Fruit fly (Drosophila melanogaster) S2 (cell line): ENCODE data around the gene CG7968.

Experiments used
- CG8478 ChIP-seq: fragments of >200 bp; optimal IDR thresholded peaks from 2 replicates; lab custom pipeline; 2018
- CTCF ChIP-seq, 2 experiments: fragments of >200 bp; optimal IDR thresholded peaks; 2 replicates each; lab custom pipeline; 2018

DNA sequence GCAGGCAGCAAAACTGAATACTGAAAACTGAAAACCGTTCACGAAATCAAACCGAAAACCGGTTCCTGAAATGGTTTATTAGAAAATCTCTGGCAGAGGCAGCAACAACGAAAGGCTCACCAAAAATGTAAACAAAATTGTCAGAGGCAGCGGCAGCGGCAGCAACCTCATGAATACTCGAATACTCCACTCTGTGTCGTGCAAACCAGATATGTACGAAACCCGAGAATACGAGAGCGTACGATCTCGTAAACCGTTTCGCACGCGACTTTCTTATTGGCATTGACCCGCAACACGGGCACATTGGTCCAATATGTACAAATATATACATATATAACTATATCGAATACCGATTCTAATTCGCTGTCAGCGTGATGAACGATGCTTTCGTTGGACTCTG, 11.6 kb upstream of the CG7968 start:
- TF ChIP-seq CTCF (optimal IDR thresholded peaks at IDR 0.05; lab: Kevin White, UChicago) (no peak), CG8478 (lab: Kevin White, UChicago) (no peak)
